Fruit fly (Drosophila melanogaster) whole organism, prepupa: Measurements from ENCODE around the gene Drsl6.
A peak's percentile ranks its signal among the peaks of the same experiment; 100 is the strongest.

Source experiments
- CG16779 ChIP-seq: fragments of 200-800 bp; sonication (Bioruptor generic); optimal IDR thresholded peaks from 3 replicates; lab custom pipeline; 2017; ENCODE audit warnings: missing biosample characterization, mild to moderate bottlenecking, missing genetic modification characterization
- CG31627 ChIP-seq: fragments of 200-800 bp; sonication (Bioruptor generic); optimal IDR thresholded peaks from 3 replicates; lab custom pipeline; 2016; ENCODE audit warnings: missing biosample characterization, missing genetic modification characterization
- CG34406 ChIP-seq: fragments of 200-800 bp; sonication (Bioruptor generic); optimal IDR thresholded peaks from 3 replicates; lab custom pipeline; 2016; ENCODE audit warnings: missing biosample characterization, missing genetic modification characterization
- CG6854 ChIP-seq: fragments of 200-800 bp; sonication (Bioruptor generic); optimal IDR thresholded peaks from 2 replicates; lab custom pipeline; 2017; ENCODE audit warnings: missing biosample characterization, mild to moderate bottlenecking, missing genetic modification characterization
- CG8632 ChIP-seq: fragments of 200-800 bp; sonication (Bioruptor generic); optimal IDR thresholded peaks from 3 replicates; lab custom pipeline; 2016; ENCODE audit warnings: missing biosample characterization, missing genetic modification characterization
- Hr39 ChIP-seq: fragments of 200-800 bp; sonication (Bioruptor generic); optimal IDR thresholded peaks from 2 replicates; lab custom pipeline; 2016; ENCODE audit warnings: missing biosample characterization, missing genetic modification characterization
- Sox14 ChIP-seq: fragments of 200-800 bp; sonication (Bioruptor generic); optimal IDR thresholded peaks from 3 replicates; lab custom pipeline; 2016; ENCODE audit warnings: missing biosample characterization, missing genetic modification characterization
- dsx ChIP-seq: fragments of 200-800 bp; optimal IDR thresholded peaks from 3 replicates; lab custom pipeline; 2019; ENCODE audit warnings: missing biosample characterization, mild to moderate bottlenecking, missing genetic modification characterization, moderate library complexity; ENCODE audit not compliant: poor library complexity, severe bottlenecking
- svp ChIP-seq: fragments of 200-800 bp; sonication (Bioruptor generic); peaks from one replicate; lab custom pipeline; 2016; ENCODE audit warnings: missing biosample characterization, missing genetic modification characterization

DNA sequence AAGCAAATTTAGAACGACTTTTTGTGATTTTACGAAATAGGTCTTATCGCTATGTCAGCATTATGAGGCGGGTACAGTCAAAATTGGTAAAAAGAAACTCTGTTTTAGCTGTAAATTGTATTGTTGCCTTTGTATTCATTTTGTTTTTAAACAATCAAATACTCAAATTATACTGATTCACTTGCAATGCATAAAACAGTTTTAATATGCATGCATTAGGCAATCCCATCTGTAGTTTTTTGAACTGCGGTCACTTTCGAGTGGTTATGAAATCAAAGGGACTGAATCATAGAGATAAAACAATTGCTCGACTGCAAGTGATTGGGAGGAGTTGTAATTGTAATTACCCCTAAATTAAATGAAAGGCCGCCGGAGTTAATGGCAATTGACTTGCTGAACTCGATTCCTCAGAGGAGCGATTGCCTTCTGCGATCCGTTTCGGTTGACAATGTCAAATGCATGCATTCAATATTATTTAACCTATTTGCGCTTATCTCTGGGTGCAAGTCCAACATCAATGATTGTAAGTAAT is 3.5 kb upstream of the Drsl6 start:
- TF ChIP-seq CG8632 (GFP tag; lab: Kevin White, UChicago): no peak
- TF ChIP-seq CG16779 (tag; lab: Kevin White, UChicago): no peak
- TF ChIP-seq svp: peak; percentile 94
- TF ChIP-seq CG34406 (GFP tag; lab: Kevin White, UChicago): no peak
- no peak for TF ChIP-seq dsx (GFP tag; lab: Kevin White, UChicago)
- no peak for TF ChIP-seq CG6854 (GFP tag; lab: Kevin White, UChicago)
- peak; percentile 39 for TF ChIP-seq Hr39 (GFP tag; lab: Kevin White, UChicago)
- no peak for TF ChIP-seq Sox14 (GFP tag; lab: Kevin White, UChicago)
- TF ChIP-seq CG31627 (GFP tag; lab: Kevin White, UChicago): no peak
